Worm (Caenorhabditis elegans) whole organism, L3 larva: ENCODE data around the gene F16H6.4.

Experiments used
- R02D3.7 ChIP-seq: fragments of 150-350 bp; optimal IDR thresholded peaks from 2 replicates; lab custom pipeline; 2014; ENCODE audit warnings: missing biosample characterization, missing genetic modification characterization
- ZK546.5 ChIP-seq: sonication (generic microtip); optimal IDR thresholded peaks from 2 replicates; lab custom pipeline; 2017; ENCODE audit warnings: missing biosample characterization, missing genetic modification characterization
- ama-1 ChIP-seq: fragments of 150-350 bp; optimal IDR thresholded peaks from 2 replicates; lab custom pipeline; 2018
- ceh-16 ChIP-seq: sonication (generic microtip); optimal IDR thresholded peaks from 2 replicates; lab custom pipeline; 2017; ENCODE audit warnings: missing biosample characterization, missing genetic modification characterization
- ceh-82 ChIP-seq: fragments of 150-350 bp; optimal IDR thresholded peaks from 2 replicates; lab custom pipeline; 2014; ENCODE audit warnings: missing biosample characterization, missing genetic modification characterization
- ceh-9 ChIP-seq: sonication (generic microtip); optimal IDR thresholded peaks from 2 replicates; lab custom pipeline; 2018; ENCODE audit warnings: missing biosample characterization, missing genetic modification characterization
- daf-12 ChIP-seq: fragments of 150-350 bp; optimal IDR thresholded peaks from 2 replicates; lab custom pipeline; 2014; ENCODE audit warnings: missing biosample characterization, missing genetic modification reagents, missing genetic modification characterization
- egl-27 ChIP-seq: sonication (generic microtip); optimal IDR thresholded peaks from 4 replicates; lab custom pipeline; 2017; ENCODE audit warnings: missing biosample characterization, missing genetic modification reagents, missing genetic modification characterization
- egl-5 ChIP-seq: fragments of 150-350 bp; optimal IDR thresholded peaks from 2 replicates; lab custom pipeline; 2017; ENCODE audit warnings: missing biosample characterization, missing genetic modification reagents, missing genetic modification characterization, inconsistent platforms
- elt-2 ChIP-seq: sonication (generic microtip); optimal IDR thresholded peaks from 2 replicates; lab custom pipeline; 2016; ENCODE audit warnings: missing genetic modification reagents, mild to moderate bottlenecking, missing genetic modification characterization, missing compliant biosample characterization
- elt-3 ChIP-seq, 3 experiments: fragments of 150-350 bp in 1 of 3; sonication (generic microtip) in 2 of 3; optimal IDR thresholded peaks; 2 replicates in 2 of 3; 4 replicates in 1 of 3; lab custom pipeline; 2014 to 2017; ENCODE audit warnings: missing biosample characterization in 3 of 3, missing genetic modification characterization in 3 of 3
- eor-1 ChIP-seq, 2 experiments: fragments of 150-350 bp; optimal IDR thresholded peaks; 2 replicates each; lab custom pipeline; 2014 to 2018; ENCODE audit warnings: missing biosample characterization in 2 of 2, missing genetic modification characterization in 2 of 2
- fkh-10 ChIP-seq: sonication (generic microtip); optimal IDR thresholded peaks from 2 replicates; lab custom pipeline; 2017; ENCODE audit warnings: missing biosample characterization, missing genetic modification reagents, missing genetic modification characterization
- fos-1 ChIP-seq: fragments of 150-350 bp; optimal IDR thresholded peaks from 2 replicates; lab custom pipeline; 2014; ENCODE audit warnings: missing biosample characterization, missing genetic modification characterization
- hmg-11 ChIP-seq: sonication (generic microtip); optimal IDR thresholded peaks from 2 replicates; lab custom pipeline; 2016; ENCODE audit warnings: missing genetic modification characterization, missing compliant biosample characterization
- jun-1 ChIP-seq: fragments of 150-350 bp; optimal IDR thresholded peaks from 2 replicates; lab custom pipeline; 2014; ENCODE audit warnings: missing biosample characterization, missing genetic modification reagents, missing genetic modification characterization
- lin-15B ChIP-seq: fragments of 150-350 bp; optimal IDR thresholded peaks from 2 replicates; lab custom pipeline; 2014; ENCODE audit warnings: missing biosample characterization, missing genetic modification characterization
- lin-39 ChIP-seq: fragments of 150-350 bp; optimal IDR thresholded peaks from 2 replicates; lab custom pipeline; 2018; ENCODE audit warnings: missing biosample characterization, missing genetic modification reagents, missing genetic modification characterization
- lsy-12 ChIP-seq: sonication (generic microtip); optimal IDR thresholded peaks from 2 replicates; lab custom pipeline; 2016; ENCODE audit warnings: mild to moderate bottlenecking, missing genetic modification characterization, missing compliant biosample characterization
- mdl-1 ChIP-seq: fragments of 150-350 bp; optimal IDR thresholded peaks from 2 replicates; lab custom pipeline; 2014; ENCODE audit warnings: missing biosample characterization, missing genetic modification characterization
- nfya-1 ChIP-seq: sonication (generic microtip); optimal IDR thresholded peaks from 2 replicates; lab custom pipeline; 2017; ENCODE audit warnings: missing genetic modification characterization, mild to moderate bottlenecking, missing compliant biosample characterization, antibody characterized with exemption, moderate library complexity; ENCODE audit not compliant: insufficient read depth
- nhr-11 ChIP-seq: fragments of 150-350 bp; optimal IDR thresholded peaks from 2 replicates; lab custom pipeline; 2014; ENCODE audit warnings: missing biosample characterization, missing genetic modification characterization
- nhr-23 ChIP-seq: fragments of 150-350 bp; optimal IDR thresholded peaks from 2 replicates; lab custom pipeline; 2014; ENCODE audit warnings: missing biosample characterization, missing genetic modification reagents, missing genetic modification characterization
- nhr-237 ChIP-seq: fragments of 150-350 bp; optimal IDR thresholded peaks from 2 replicates; lab custom pipeline; 2014; ENCODE audit warnings: missing biosample characterization, missing genetic modification characterization
- nhr-25 ChIP-seq: sonication (generic microtip); optimal IDR thresholded peaks from 2 replicates; lab custom pipeline; 2017; ENCODE audit warnings: missing biosample characterization, missing genetic modification characterization
- nhr-28 ChIP-seq: fragments of 150-350 bp; optimal IDR thresholded peaks from 2 replicates; lab custom pipeline; 2014; ENCODE audit warnings: missing biosample characterization, missing genetic modification characterization
- nhr-43 ChIP-seq: sonication (generic microtip); optimal IDR thresholded peaks from 2 replicates; lab custom pipeline; 2016; ENCODE audit warnings: mild to moderate bottlenecking, missing genetic modification characterization, missing compliant biosample characterization; ENCODE audit not compliant: poor library complexity, severe bottlenecking
- nhr-67 ChIP-seq: fragments of 150-350 bp; optimal IDR thresholded peaks from 2 replicates; lab custom pipeline; 2014; ENCODE audit warnings: missing biosample characterization, missing genetic modification characterization
- pha-4 ChIP-seq: fragments of 150-350 bp; optimal IDR thresholded peaks from 2 replicates; lab custom pipeline; 2014; ENCODE audit warnings: missing biosample characterization, missing genetic modification reagents, missing genetic modification characterization
- pqm-1 ChIP-seq: fragments of 150-350 bp; optimal IDR thresholded peaks from 2 replicates; lab custom pipeline; 2017; ENCODE audit warnings: missing biosample characterization, missing genetic modification characterization, inconsistent platforms
- sea-2 ChIP-seq: fragments of 150-350 bp; sonication (generic microtip); optimal IDR thresholded peaks from 4 replicates; lab custom pipeline; 2014; ENCODE audit warnings: missing biosample characterization, missing genetic modification reagents, missing genetic modification characterization
- skn-1 ChIP-seq: fragments of 150-350 bp; optimal IDR thresholded peaks from 2 replicates; lab custom pipeline; 2014; ENCODE audit warnings: missing biosample characterization, missing genetic modification characterization
- snpc-4 ChIP-seq: fragments of 150-350 bp; optimal IDR thresholded peaks from 2 replicates; lab custom pipeline; 2014; ENCODE audit warnings: missing biosample characterization, missing genetic modification characterization
- unc-39 ChIP-seq: sonication (generic microtip); optimal IDR thresholded peaks from 4 replicates; lab custom pipeline; 2017; ENCODE audit warnings: missing biosample characterization, missing genetic modification characterization
- unc-62 ChIP-seq: fragments of 150-350 bp; sonication (generic microtip); optimal IDR thresholded peaks from 4 replicates; lab custom pipeline; 2014; ENCODE audit warnings: missing biosample characterization, missing genetic modification reagents, missing genetic modification characterization
- ztf-11 ChIP-seq: fragments of 150-350 bp; optimal IDR thresholded peaks from 2 replicates; lab custom pipeline; 2014; ENCODE audit warnings: missing biosample characterization, missing genetic modification characterization
- ztf-4 ChIP-seq: fragments of 150-350 bp; optimal IDR thresholded peaks from 2 replicates; lab custom pipeline; 2014; ENCODE audit warnings: missing biosample characterization, missing genetic modification characterization

The F16H6.4 gene

DNA sequence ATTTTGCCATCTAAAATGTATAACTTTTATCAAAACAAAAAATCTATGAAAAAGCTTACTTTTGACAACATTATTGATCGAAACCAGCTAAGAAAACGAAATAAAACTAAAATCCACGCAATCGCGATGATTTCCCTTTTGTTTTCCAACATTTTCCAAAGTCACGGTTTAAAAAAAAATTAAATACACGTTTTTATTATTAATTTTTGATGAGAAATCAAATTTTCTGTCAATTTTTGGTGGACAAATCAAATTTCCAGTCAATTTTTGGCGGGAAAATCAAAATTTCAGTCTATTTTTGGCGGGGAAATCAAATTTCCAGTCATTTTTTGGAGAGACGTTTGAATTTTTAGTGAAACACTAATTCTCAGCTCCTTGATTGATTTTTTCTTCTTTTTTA is 33.8 kb upstream of the F16H6.4 start, which contains the start of gene C14A6.5:
Gene C14A6.5 (minus strand): TSS at position 101 of the 400 bp plus-strand sequence.
- TF ChIP-seq nhr-23 (tag; lab: Kevin White, UChicago) (no peak), nhr-67 (no peak), ama-1 (lab: Kevin White, UChicago) (no peak), daf-12 (tag; lab: Kevin White, UChicago) (no peak), sea-2 (GFP tag; lab: Kevin White, UChicago) (no peak), ceh-16 (tag; lab: Kevin White, UChicago) (no peak), ceh-82 (no peak), ztf-4 (tag; lab: Kevin White, UChicago) (no peak), snpc-4 (tag; lab: Kevin White, UChicago) (no peak), nhr-25 (tag; lab: Kevin White, UChicago) (no peak), lin-39 (tag; lab: Kevin White, UChicago) (no peak), pqm-1 (tag; lab: Kevin White, UChicago) (no peak), nhr-237 (tag; lab: Kevin White, UChicago) (no peak)

ce11 chrV:18167161-18167560 is 31.4 kb upstream of the F16H6.4 start, which contains the start of gene C14A6.6:
C14A6.6 (minus strand) TSS chrV:18167261.
- TF ChIP-seq hmg-11 (tag; lab: Kevin White, UChicago) (no peak), skn-1 (no peak), pqm-1 (tag; lab: Kevin White, UChicago) (no peak), lsy-12 (tag; lab: Kevin White, UChicago) (no peak), egl-27 (no peak), unc-62 (no peak), nhr-25 (tag; lab: Kevin White, UChicago) (no peak), nhr-11 (tag; lab: Kevin White, UChicago) (no peak), jun-1 (tag; lab: Kevin White, UChicago) (no peak), unc-39 (no peak), ceh-16 (tag; lab: Kevin White, UChicago) (no peak), R02D3.7 (no peak), ceh-9 (tag; lab: Kevin White, UChicago) (no peak), ztf-4 (tag; lab: Kevin White, UChicago) (no peak), lin-15B (tag; lab: Kevin White, UChicago) (no peak), ZK546.5 (no peak), pha-4 (tag; lab: Kevin White, UChicago) (no peak), mdl-1 (tag; lab: Kevin White, UChicago) (no peak)

ce11 chrV:18168266-18168665 is 30.3 kb upstream of the F16H6.4 start, which contains the start of gene C14A6.7:
C14A6.7 (minus strand) TSS chrV:18168366.
- TF ChIP-seq ceh-82 (no peak), mdl-1 (tag; lab: Kevin White, UChicago) (no peak), fkh-10 (GFP tag; lab: Kevin White, UChicago) (no peak), pha-4 (tag; lab: Kevin White, UChicago) (no peak), ceh-9 (tag; lab: Kevin White, UChicago) (no peak), lin-15B (tag; lab: Kevin White, UChicago) (no peak), fos-1 (tag; lab: Kevin White, UChicago) (no peak), ama-1 (lab: Kevin White, UChicago) (no peak), lsy-12 (tag; lab: Kevin White, UChicago) (no peak), elt-3 (tag; optimal IDR thresholded peaks at IDR 0.05; lab: Kevin White, UChicago) (no peak), sea-2 (GFP tag; lab: Kevin White, UChicago) (no peak), egl-5 (tag; lab: Kevin White, UChicago) (no peak), nhr-28 (tag; lab: Kevin White, UChicago) (no peak), nhr-43 (no peak)
- TF ChIP-seq, all 47 proteins: peak for 0

- TF ChIP-seq ama-1 (lab: Kevin White, UChicago) (no peak), egl-27 (no peak), lsy-12 (tag; lab: Kevin White, UChicago) (no peak), ztf-11 (tag; lab: Kevin White, UChicago) (no peak), ztf-4 (tag; lab: Kevin White, UChicago) (no peak), pqm-1 (tag; lab: Kevin White, UChicago) (no peak), daf-12 (tag; lab: Kevin White, UChicago) (no peak), eor-1 (tag; optimal IDR thresholded peaks at IDR 0.05; lab: Kevin White, UChicago) (no peak), lin-39 (tag; lab: Kevin White, UChicago) (no peak), unc-39 (no peak), nhr-237 (tag; lab: Kevin White, UChicago) (no peak), elt-2 (no peak), nfya-1 (tag; lab: Kevin White, UChicago) (no peak), ceh-9 (tag; lab: Kevin White, UChicago) (no peak)
- TF ChIP-seq, all 47 proteins: peak for 0
These were observed 27.0 kb upstream of the F16H6.4 start, which contains the start of gene C14A6.8 for ce11 chrV:18171568-18171967. C14A6.8 (minus strand) TSS chrV:18171668.
